Worm (Caenorhabditis elegans) whole organism, young adult: Measurements from ENCODE around the gene gpx-4.

ENCODE experiments used
- B0261.1 ChIP-seq: sonication (generic microtip); optimal IDR thresholded peaks from 2 replicates; lab custom pipeline; 2016; ENCODE audit warnings: mild to moderate bottlenecking, missing genetic modification characterization, moderate library complexity, missing compliant biosample characterization
- C17E4.6 ChIP-seq: fragments of 200-800 bp; sonication (Bioruptor generic); IDR thresholded peaks from 2 replicates; pipeline ENCODE4 v1.3.6; 2022; ENCODE audit warnings: missing genetic modification reagents, missing genetic modification characterization, missing compliant biosample characterization
- D2030.7 ChIP-seq: fragments of 200-800 bp; sonication (Bioruptor generic); IDR thresholded peaks from 2 replicates; pipeline ENCODE4 v1.3.6; 2022; ENCODE audit warnings: missing genetic modification reagents, missing genetic modification characterization, missing compliant biosample characterization
- F39B2.1 ChIP-seq: fragments of 200-800 bp; sonication (Bioruptor generic); IDR thresholded peaks from 2 replicates; pipeline ENCODE4 v1.3.6; 2022; ENCODE audit warnings: missing genetic modification reagents, missing genetic modification characterization, missing compliant biosample characterization
- K12H6.12 ChIP-seq: fragments of 200-800 bp; sonication (Bioruptor generic); optimal IDR thresholded peaks from 2 replicates; lab custom pipeline; 2018; ENCODE audit warnings: mild to moderate bottlenecking, missing genetic modification characterization, missing compliant biosample characterization
- T26A5.8 ChIP-seq: sonication (generic microtip); optimal IDR thresholded peaks from 2 replicates; lab custom pipeline; 2016; ENCODE audit warnings: missing genetic modification characterization, missing compliant biosample characterization
- Y79H2A.3 ChIP-seq: fragments of 200-800 bp; sonication (Bioruptor generic); conservative IDR thresholded peaks from 2 replicates; pipeline ENCODE4 v1.3.6; 2022; ENCODE audit warnings: missing genetic modification reagents, missing genetic modification characterization, missing compliant biosample characterization
- Y95B8A.8 ChIP-seq: fragments of 200-800 bp; sonication (Bioruptor generic); IDR thresholded peaks from 2 replicates; pipeline ENCODE4 v1.3.6; 2022; ENCODE audit warnings: missing genetic modification reagents, missing genetic modification characterization, missing compliant biosample characterization
- ZK185.1 ChIP-seq: sonication (generic microtip); optimal IDR thresholded peaks from 2 replicates; lab custom pipeline; 2016; ENCODE audit warnings: mild to moderate bottlenecking, missing genetic modification characterization, missing compliant biosample characterization; ENCODE audit not compliant: poor library complexity, severe bottlenecking
- akir-1 ChIP-seq: fragments of 200-800 bp; sonication (Bioruptor generic); optimal IDR thresholded peaks from 2 replicates; lab custom pipeline; 2018; ENCODE audit warnings: mild to moderate bottlenecking, missing genetic modification characterization, moderate library complexity, missing compliant biosample characterization
- atf-7 ChIP-seq: sonication (generic microtip); optimal IDR thresholded peaks from 2 replicates; lab custom pipeline; 2017; ENCODE audit warnings: mild to moderate bottlenecking, missing genetic modification characterization, missing compliant biosample characterization
- attf-5 ChIP-seq: fragments of 200-800 bp; sonication (Bioruptor generic); optimal IDR thresholded peaks from 2 replicates; lab custom pipeline; 2018; ENCODE audit warnings: mild to moderate bottlenecking, missing genetic modification characterization, missing compliant biosample characterization
- attf-6 ChIP-seq: fragments of 200-800 bp; sonication (Bioruptor generic); IDR thresholded peaks from 2 replicates; pipeline ENCODE4 v1.3.6; 2022; ENCODE audit warnings: missing genetic modification reagents, missing genetic modification characterization, missing compliant biosample characterization
- bed-1 ChIP-seq: fragments of 200-800 bp; sonication (Bioruptor generic); IDR thresholded peaks from 2 replicates; pipeline ENCODE4 v1.3.6; 2022; ENCODE audit warnings: missing genetic modification reagents, missing genetic modification characterization, missing compliant biosample characterization
- cebp-2 ChIP-seq: fragments of 200-800 bp; sonication (Bioruptor generic); IDR thresholded peaks from 2 replicates; pipeline ENCODE4 v1.3.6; 2022; ENCODE audit warnings: missing genetic modification characterization, missing compliant biosample characterization
- ceh-27 ChIP-seq: fragments of 200-800 bp; sonication (Bioruptor generic); optimal IDR thresholded peaks from 2 replicates; lab custom pipeline; 2018; ENCODE audit warnings: mild to moderate bottlenecking, missing genetic modification characterization, moderate library complexity, missing compliant biosample characterization
- ceh-58 ChIP-seq: fragments of 200-800 bp; sonication (Bioruptor generic); IDR thresholded peaks from 2 replicates; pipeline ENCODE4 v1.3.6; 2022; ENCODE audit warnings: missing genetic modification characterization, missing compliant biosample characterization
- chd-7 ChIP-seq: sonication (generic microtip); optimal IDR thresholded peaks from 2 replicates; lab custom pipeline; 2016; ENCODE audit warnings: mild to moderate bottlenecking, missing genetic modification characterization, moderate library complexity, missing compliant biosample characterization
- dox-1 ChIP-seq: fragments of 200-800 bp; sonication (Bioruptor generic); IDR thresholded peaks from 2 replicates; pipeline ENCODE4 v1.3.6; 2022; ENCODE audit warnings: missing genetic modification reagents, missing genetic modification characterization, missing compliant biosample characterization
- egl-44 ChIP-seq: fragments of 200-800 bp; sonication (Bioruptor generic); IDR thresholded peaks from 2 replicates; pipeline ENCODE4 v1.3.6; 2022; ENCODE audit warnings: missing genetic modification reagents, missing genetic modification characterization, missing compliant biosample characterization
- egrh-3 ChIP-seq: fragments of 200-800 bp; sonication (Bioruptor generic); IDR thresholded peaks from 2 replicates; pipeline ENCODE4 v1.3.6; 2022; ENCODE audit warnings: missing genetic modification reagents, missing genetic modification characterization, missing compliant biosample characterization
- fkh-3 ChIP-seq: sonication (generic microtip); optimal IDR thresholded peaks from 2 replicates; lab custom pipeline; 2016; ENCODE audit warnings: mild to moderate bottlenecking, missing genetic modification characterization, missing compliant biosample characterization
- hmg-1.2 ChIP-seq: fragments of 200-800 bp; sonication (Bioruptor generic); IDR thresholded peaks from 2 replicates; pipeline ENCODE4 v1.3.6; 2022; ENCODE audit warnings: missing genetic modification reagents, missing genetic modification characterization, missing compliant biosample characterization
- hrde-1 ChIP-seq: sonication (generic microtip); optimal IDR thresholded peaks from 2 replicates; lab custom pipeline; 2016; ENCODE audit warnings: missing genetic modification characterization, mild to moderate bottlenecking, missing compliant biosample characterization, moderate library complexity, missing genotype, missing genetic modification reagents, borderline replicate concordance
- hsf-1 ChIP-seq: fragments of 200-800 bp; sonication (Bioruptor generic); IDR thresholded peaks from 2 replicates; pipeline ENCODE4 v1.3.6; 2022; ENCODE audit warnings: missing genetic modification reagents, missing genetic modification characterization, missing compliant biosample characterization
- lag-1 ChIP-seq: fragments of 200-800 bp; sonication (Bioruptor generic); IDR thresholded peaks from 2 replicates; pipeline ENCODE4 v1.3.6; 2022; ENCODE audit warnings: missing genetic modification reagents, missing genetic modification characterization, missing compliant biosample characterization
- let-607 ChIP-seq, 2 experiments: fragments of 200-800 bp in 1 of 2; sonication (Bioruptor generic) in 1 of 2; sonication (generic microtip) in 1 of 2; optimal IDR thresholded peaks; 2 replicates each; lab custom pipeline; 2016 to 2018; ENCODE audit warnings: mild to moderate bottlenecking in 2 of 2, missing compliant biosample characterization in 2 of 2, missing genetic modification characterization in 2 of 2, moderate library complexity in 2 of 2, missing genotype in 1 of 2
- lin-26 ChIP-seq: fragments of 200-800 bp; sonication (Bioruptor generic); IDR thresholded peaks from 2 replicates; pipeline ENCODE4 v1.3.6; 2022; ENCODE audit warnings: missing genetic modification reagents, missing genetic modification characterization, missing compliant biosample characterization
- madf-3 ChIP-seq: fragments of 200-800 bp; sonication (Bioruptor generic); IDR thresholded peaks from 2 replicates; pipeline ENCODE4 v1.3.6; 2022; ENCODE audit warnings: missing genetic modification reagents, missing genetic modification characterization, missing compliant biosample characterization
- madf-6 ChIP-seq: fragments of 200-800 bp; sonication (Bioruptor generic); IDR thresholded peaks from 2 replicates; pipeline ENCODE4 v1.3.6; 2022; ENCODE audit warnings: missing genetic modification reagents, missing genetic modification characterization, missing compliant biosample characterization
- mel-28 ChIP-seq: sonication (generic microtip); optimal IDR thresholded peaks from 2 replicates; lab custom pipeline; 2016; ENCODE audit warnings: borderline replicate concordance, mild to moderate bottlenecking, missing genetic modification characterization, missing compliant biosample characterization
- nfyb-1 ChIP-seq: fragments of 200-800 bp; sonication (Bioruptor generic); IDR thresholded peaks from 2 replicates; pipeline ENCODE4 v1.3.6; 2022; ENCODE audit warnings: missing genetic modification reagents, missing genetic modification characterization, missing compliant biosample characterization
- nhr-90 ChIP-seq: sonication (generic microtip); optimal IDR thresholded peaks from 2 replicates; lab custom pipeline; 2016; ENCODE audit warnings: missing genotype, mild to moderate bottlenecking, missing genetic modification characterization, missing compliant biosample characterization
- rcor-1 ChIP-seq: fragments of 200-800 bp; sonication (Bioruptor generic); IDR thresholded peaks from 2 replicates; pipeline ENCODE4 v1.3.6; 2022; ENCODE audit warnings: missing genetic modification reagents, missing genetic modification characterization, missing compliant biosample characterization
- repo-1 ChIP-seq: sonication (generic microtip); optimal IDR thresholded peaks from 2 replicates; lab custom pipeline; 2017; ENCODE audit warnings: mild to moderate bottlenecking, missing genetic modification characterization, missing compliant biosample characterization
- sdz-38 ChIP-seq: sonication (generic microtip); optimal IDR thresholded peaks from 2 replicates; lab custom pipeline; 2016; ENCODE audit warnings: missing genotype, missing genetic modification characterization, missing compliant biosample characterization
- snpc-1.1 ChIP-seq: sonication (generic microtip); optimal IDR thresholded peaks from 2 replicates; lab custom pipeline; 2017; ENCODE audit warnings: missing genetic modification characterization, mild to moderate bottlenecking, missing compliant biosample characterization, antibody characterized with exemption, moderate library complexity, missing genotype, missing genetic modification reagents; ENCODE audit not compliant: insufficient read depth
- snpc-1.3 ChIP-seq: sonication (generic microtip); optimal IDR thresholded peaks from 2 replicates; lab custom pipeline; 2017; ENCODE audit warnings: missing genetic modification characterization, mild to moderate bottlenecking, missing compliant biosample characterization, antibody characterized with exemption, moderate library complexity, missing genotype, missing genetic modification reagents; ENCODE audit not compliant: insufficient read depth
- somi-1 ChIP-seq: fragments of 200-800 bp; sonication (Bioruptor generic); optimal IDR thresholded peaks from 2 replicates; lab custom pipeline; 2018; ENCODE audit warnings: mild to moderate bottlenecking, missing genetic modification characterization, missing compliant biosample characterization
- tbx-9 ChIP-seq: sonication (generic microtip); optimal IDR thresholded peaks from 2 replicates; lab custom pipeline; 2016; ENCODE audit warnings: borderline replicate concordance, missing genetic modification characterization, inconsistent platforms, missing compliant biosample characterization
- tlf-1 ChIP-seq: fragments of 200-800 bp; sonication (Bioruptor generic); optimal IDR thresholded peaks from 2 replicates; lab custom pipeline; 2018; ENCODE audit warnings: mild to moderate bottlenecking, missing genetic modification characterization, missing compliant biosample characterization
- unc-62 ChIP-seq: fragments of 150-350 bp; optimal IDR thresholded peaks from 2 replicates; lab custom pipeline; 2014; ENCODE audit warnings: missing biosample characterization, missing genetic modification reagents, missing genetic modification characterization
- xnd-1 ChIP-seq: sonication (generic microtip); optimal IDR thresholded peaks from 2 replicates; lab custom pipeline; 2016; ENCODE audit warnings: missing genotype, missing genetic modification reagents, missing genetic modification characterization, missing compliant biosample characterization
- ztf-22 ChIP-seq: fragments of 200-800 bp; sonication (Bioruptor generic); optimal IDR thresholded peaks from 2 replicates; lab custom pipeline; 2018; ENCODE audit warnings: mild to moderate bottlenecking, missing genetic modification characterization, moderate library complexity, missing compliant biosample characterization
- ztf-28 ChIP-seq: fragments of 200-800 bp; sonication (Bioruptor generic); IDR thresholded peaks from 2 replicates; pipeline ENCODE4 v1.3.6; 2022; ENCODE audit warnings: missing genetic modification reagents, missing genetic modification characterization, missing compliant biosample characterization
- ztf-3 ChIP-seq: fragments of 200-800 bp; sonication (Bioruptor generic); optimal IDR thresholded peaks from 2 replicates; lab custom pipeline; 2018; ENCODE audit warnings: mild to moderate bottlenecking, missing genetic modification characterization, missing compliant biosample characterization
- ztf-6 ChIP-seq: fragments of 200-800 bp; sonication (Bioruptor generic); IDR thresholded peaks from 2 replicates; pipeline ENCODE4 v1.3.6; 2022; ENCODE audit warnings: missing genetic modification reagents, missing genetic modification characterization, missing compliant biosample characterization

gpx-4 gene

ce11 chrIV:2708329-2708965 lies 33.6 kb upstream of the gpx-4 start (continued):
- no peak for TF ChIP-seq fkh-3 (tag; lab: Kevin White, UChicago)
- no peak for TF ChIP-seq C17E4.6 (GFP tag; lab: Robert Waterston, UW)
- TF ChIP-seq repo-1 (tag; lab: Kevin White, UChicago) = peak; percentile 14
- no peak for TF ChIP-seq bed-1 (GFP tag; lab: Robert Waterston, UW)
- peak; percentile 38 for TF ChIP-seq akir-1 (GFP tag; lab: Kevin White, UChicago)
- no peak for TF ChIP-seq egl-44 (GFP tag; lab: Robert Waterston, UW)
- TF ChIP-seq D2030.7 = no peak
- peak; percentile 68; the same call in 1 of the 2 replicates for TF ChIP-seq lin-26 (GFP tag; lab: Robert Waterston, UW)
- TF ChIP-seq nfyb-1 (GFP tag; lab: Robert Waterston, UW) = peak; percentile 78
- peak; percentile 53 for TF ChIP-seq somi-1 (GFP tag; lab: Kevin White, UChicago)
- no peak for TF ChIP-seq F39B2.1 (GFP tag; lab: Robert Waterston, UW)
- no peak for TF ChIP-seq attf-6 (GFP tag; lab: Robert Waterston, UW)
- peak; percentile 41; the same call in 1 of the 2 replicates for TF ChIP-seq madf-6 (GFP tag; lab: Robert Waterston, UW)
- no peak for TF ChIP-seq hrde-1 (tag; lab: Kevin White, UChicago)
- peak; percentile 66; the same call in 1 of the 2 replicates for TF ChIP-seq egrh-3 (GFP tag; lab: Robert Waterston, UW)
- TF ChIP-seq hsf-1 (GFP tag; lab: Robert Waterston, UW) = peak; percentile 45; the same call in 1 of the 2 replicates
- TF ChIP-seq K12H6.12 (tag; lab: Kevin White, UChicago) = peak; percentile 85
- 0 out of 2 replicates have a peak, but pooled peaks have one; percentile 59 for TF ChIP-seq Y95B8A.8 (GFP tag; lab: Robert Waterston, UW)
- peak; percentile 50 for TF ChIP-seq ZK185.1 (tag; lab: Kevin White, UChicago)
- TF ChIP-seq snpc-1.3 (tag; lab: Kevin White, UChicago) = no peak
- no peak for TF ChIP-seq ztf-6 (GFP tag; lab: Robert Waterston, UW)
- TF ChIP-seq B0261.1 (tag; lab: Kevin White, UChicago) = no peak
- peak; percentile 95 for TF ChIP-seq hmg-1.2
- TF ChIP-seq let-607 (tag; optimal IDR thresholded peaks at IDR 0.05; lab: Kevin White, UChicago) = peak in 1 of 2 experiments; percentile 58
- TF ChIP-seq rcor-1 (GFP tag; lab: Robert Waterston, UW) = peak; percentile 54
- no peak for TF ChIP-seq sdz-38 (tag; lab: Kevin White, UChicago)
- TF ChIP-seq tbx-9 (tag; lab: Kevin White, UChicago) = no peak
- TF ChIP-seq tlf-1 (GFP tag; lab: Kevin White, UChicago) = peak; percentile 60
- peak; percentile 54 for TF ChIP-seq attf-5 (GFP tag; lab: Kevin White, UChicago)
- no peak for TF ChIP-seq xnd-1 (tag; lab: Kevin White, UChicago)
- TF ChIP-seq nhr-90 = no peak
- TF ChIP-seq ceh-58 = no peak
- no peak for TF ChIP-seq madf-3 (GFP tag; lab: Robert Waterston, UW)
- no peak for TF ChIP-seq lag-1 (GFP tag; lab: Robert Waterston, UW)
- no peak for TF ChIP-seq cebp-2 (GFP tag; lab: Robert Waterston, UW)
- no peak for TF ChIP-seq Y79H2A.3
- no peak for TF ChIP-seq T26A5.8
- no peak for TF ChIP-seq mel-28 (tag; lab: Kevin White, UChicago)
- no peak for TF ChIP-seq ztf-22 (GFP tag; lab: Kevin White, UChicago)
- peak; percentile 61 for TF ChIP-seq atf-7 (tag; lab: Kevin White, UChicago)
- TF ChIP-seq unc-62 = no peak
- TF ChIP-seq ztf-28 (GFP tag; lab: Robert Waterston, UW) = no peak
- TF ChIP-seq ztf-3 (GFP tag; lab: Kevin White, UChicago) = peak; percentile 15
- TF ChIP-seq dox-1 (GFP tag; lab: Robert Waterston, UW) = peak; percentile 82
- TF ChIP-seq snpc-1.1 (tag; lab: Kevin White, UChicago) = no peak
- peak; percentile 71 for TF ChIP-seq chd-7 (tag; lab: Kevin White, UChicago)
- TF ChIP-seq ceh-27 (GFP tag; lab: Kevin White, UChicago) = peak; percentile 82
